Worm (Caenorhabditis elegans): Measurements from ENCODE around the gene srg-48.

srg-48 gene

DNA sequence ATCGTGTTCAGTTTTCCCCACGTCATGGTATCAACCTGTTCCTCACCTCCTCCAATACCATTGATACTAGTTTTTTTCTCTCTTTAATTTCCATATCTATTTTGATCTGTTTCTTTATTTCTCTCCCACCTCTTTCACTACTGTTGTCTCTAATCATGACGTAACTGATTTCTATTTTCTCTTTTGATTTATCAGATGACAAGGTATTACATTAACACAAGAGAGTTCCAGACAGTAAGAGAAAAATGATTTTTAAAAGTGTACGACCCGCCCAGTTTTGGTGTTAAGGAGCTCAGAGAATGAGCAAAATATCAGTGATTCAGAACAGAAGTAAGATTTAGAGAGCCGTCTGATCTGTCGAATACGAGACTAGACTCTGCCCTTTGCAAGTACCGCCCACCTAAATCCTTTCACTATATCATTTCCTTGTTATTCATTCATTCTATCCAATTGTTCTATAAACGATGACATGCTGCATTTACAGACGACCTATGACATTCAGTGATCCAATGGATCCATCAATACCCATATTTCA lies 22.5 kb upstream of the srg-48 start, which contains the start of gene nhr-105 (continued):
- TF ChIP-seq T26A8.4 (GFP tag; IDR thresholded peaks at IDR 0.05) = peak; percentile 56; the same call in 1 of the 2 replicates
- no peak for TF ChIP-seq dmd-9 (GFP tag; IDR thresholded peaks at IDR 0.05)
- peak; percentile 84 for TF ChIP-seq hlh-30 (tag; optimal IDR thresholded peaks at IDR 0.05; ENCODE audit: insufficient read depth)
- no peak; the same call in 1 of the 2 replicates for TF ChIP-seq arid-1 (GFP tag; conservative IDR thresholded peaks at IDR 0.05)
- no peak for TF ChIP-seq attf-4 (tag; optimal IDR thresholded peaks at IDR 0.05)
- TF ChIP-seq fos-1 (tag; optimal IDR thresholded peaks at IDR 0.05) = no peak
- no peak for TF ChIP-seq nhr-41 (GFP tag; IDR thresholded peaks at IDR 0.05)
- TF ChIP-seq ceh-82 (tag; optimal IDR thresholded peaks at IDR 0.05) = no peak
- peak; percentile 73 for TF ChIP-seq mep-1 (tag; optimal IDR thresholded peaks at IDR 0.05)
- TF ChIP-seq F26F4.8 (GFP tag; conservative IDR thresholded peaks at IDR 0.05) = no peak
- no peak for TF ChIP-seq egl-43 (GFP tag; IDR thresholded peaks at IDR 0.05)
- TF ChIP-seq hmg-1.1 (GFP tag; IDR thresholded peaks at IDR 0.05) = no peak
- TF ChIP-seq spr-1 (tag; optimal IDR thresholded peaks at IDR 0.05) = no peak
- TF ChIP-seq F10B5.3 (tag; optimal IDR thresholded peaks at IDR 0.05) = no peak
- no peak; the same call in 1 of the 2 replicates for TF ChIP-seq set-16 (GFP tag; IDR thresholded peaks at IDR 0.05)
- TF ChIP-seq mes-2 (tag; optimal IDR thresholded peaks at IDR 0.05; ENCODE audit: poor library complexity, severe bottlenecking) = peak; percentile 11
- TF ChIP-seq madf-9 (GFP tag; conservative IDR thresholded peaks at IDR 0.05) = no peak; the same call in 1 of the 2 replicates
- TF ChIP-seq F49E8.2 (tag; optimal IDR thresholded peaks at IDR 0.05; ENCODE audit: borderline replicate concordance) = no peak
- peak; percentile 57 for TF ChIP-seq ztf-7 (tag; optimal IDR thresholded peaks at IDR 0.05)
- TF ChIP-seq F44E2.7 (GFP tag; IDR thresholded peaks at IDR 0.05) = no peak
- TF ChIP-seq Y48G9A.11 (GFP tag; IDR thresholded peaks at IDR 0.05) = no peak
- TF ChIP-seq unc-39 (tag; optimal IDR thresholded peaks at IDR 0.05) = no peak
- TF ChIP-seq nhr-11 (tag; optimal IDR thresholded peaks at IDR 0.05) = peak; percentile 27
- TF ChIP-seq skn-1 (tag; optimal IDR thresholded peaks at IDR 0.05) = no peak
- peak; percentile 37; the same call in 1 of the 2 replicates for TF ChIP-seq lin-38 (GFP tag; IDR thresholded peaks at IDR 0.05)
- TF ChIP-seq vab-7 (GFP tag; IDR thresholded peaks at IDR 0.05) = no peak
- TF ChIP-seq nhr-111 (GFP tag; optimal IDR thresholded peaks at IDR 0.05) = no peak
- TF ChIP-seq zip-11 (GFP tag; IDR thresholded peaks at IDR 0.05) = no peak
- TF ChIP-seq nhr-25 (tag; optimal IDR thresholded peaks at IDR 0.05; ENCODE audit: borderline replicate concordance, insufficient read depth) = peak; percentile 46
- peak; percentile 12 for TF ChIP-seq lin-13 (GFP tag; optimal IDR thresholded peaks at IDR 0.05)
- TF ChIP-seq pha-4 (GFP tag; IDR thresholded peaks at IDR 0.05) = no peak
- no peak for TF ChIP-seq pha-4 (tag; optimal IDR thresholded peaks at IDR 0.05)
- TF ChIP-seq hlh-11 (tag; optimal IDR thresholded peaks at IDR 0.05) = peak; percentile 92
- TF ChIP-seq ceh-62 (tag; optimal IDR thresholded peaks at IDR 0.05) = no peak
- TF ChIP-seq hif-1 (tag; optimal IDR thresholded peaks at IDR 0.05) = no peak
- TF ChIP-seq unc-130 (GFP tag; optimal IDR thresholded peaks at IDR 0.05) = no peak
- no peak for TF ChIP-seq lir-3 (tag; optimal IDR thresholded peaks at IDR 0.05)
- TF ChIP-seq nhr-6 (tag; optimal IDR thresholded peaks at IDR 0.05) = peak; percentile 53
- no peak for TF ChIP-seq snpc-4 (tag; optimal IDR thresholded peaks at IDR 0.05)
- TF ChIP-seq rbr-2 (tag; optimal IDR thresholded peaks at IDR 0.05) = peak; percentile 17
- TF ChIP-seq lsy-2 (tag; optimal IDR thresholded peaks at IDR 0.05) = peak in 1 of 2 experiments; percentile 79
- peak; percentile 1 for TF ChIP-seq egl-27 (tag; optimal IDR thresholded peaks at IDR 0.05)

DNA sequence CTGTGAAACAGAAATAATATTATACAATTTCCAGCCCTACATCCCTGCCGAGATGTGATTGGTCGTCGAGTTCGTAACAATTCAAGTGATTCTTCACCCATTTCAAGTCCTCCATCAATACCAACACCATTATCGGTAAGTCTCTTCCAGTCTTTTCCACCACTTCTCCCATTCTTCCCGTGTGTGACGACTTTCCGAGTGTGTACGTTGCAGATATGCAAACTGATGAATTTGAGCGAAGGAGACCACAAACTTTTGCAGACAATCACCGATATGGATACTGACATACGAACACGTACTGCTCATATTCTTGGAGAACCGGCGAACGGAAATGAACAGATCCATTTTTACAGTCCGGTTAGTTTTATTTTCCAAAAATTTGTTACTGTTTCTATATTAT lies 20.7 kb upstream of the srg-48 start:
- TF ChIP-seq mdt-29 (GFP tag; IDR thresholded peaks at IDR 0.05) (0 out of 2 replicates have a peak, but pooled peaks have one; percentile 14), D1046.2 (GFP tag; IDR thresholded peaks at IDR 0.05) (no peak), aha-1 (tag) (peak; percentile 52), ama-1 (optimal IDR thresholded peaks at IDR 0.05) (peak; percentile 30)

Data from whole organism, L4 larva.